Fruit fly (Drosophila melanogaster): Measurements from ENCODE around the gene CG7194.
A peak's percentile ranks its signal among the peaks of the same experiment; 100 is the strongest.

Gene CG7194

DNA sequence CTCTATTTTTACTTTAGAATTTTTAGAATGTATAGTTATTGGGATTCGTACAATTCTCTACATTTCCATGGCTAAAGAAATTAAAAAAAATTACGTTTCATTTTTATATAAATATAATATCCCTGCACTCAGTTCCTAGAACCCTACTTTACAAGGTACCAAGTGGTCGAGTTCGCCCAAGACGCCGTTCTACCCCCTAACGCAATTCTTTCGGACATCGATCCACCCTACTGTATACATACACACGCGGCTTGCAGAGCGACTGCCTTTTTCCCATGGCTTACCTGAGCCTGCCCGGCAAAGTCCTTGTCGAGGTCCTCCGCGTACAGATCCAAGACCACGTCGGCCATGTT, 10.9 kb upstream of the CG7194 start:
- TF ChIP-seq Crg-1 (GFP tag; optimal IDR thresholded peaks at IDR 0.05) (no peak), CG5204 (GFP tag; optimal IDR thresholded peaks at IDR 0.05) (no peak), CG33017 (tag; optimal IDR thresholded peaks at IDR 0.05) (no peak), CG7101 (tag; optimal IDR thresholded peaks at IDR 0.05) (no peak), pad (GFP tag; optimal IDR thresholded peaks at IDR 0.05) (no peak), CG11617 (GFP tag; optimal IDR thresholded peaks at IDR 0.05) (no peak), toe (GFP tag; optimal IDR thresholded peaks at IDR 0.05) (no peak), CG12768 (GFP tag; optimal IDR thresholded peaks at IDR 0.05) (no peak), Hr96 (GFP tag; optimal IDR thresholded peaks at IDR 0.05) (no peak), Mnt (GFP tag; optimal IDR thresholded peaks at IDR 0.05) (no peak), kay (GFP tag; ENCODE audit: borderline replicate concordance) (no peak), tj (GFP tag; optimal IDR thresholded peaks at IDR 0.05) (no peak), Clk (GFP tag; optimal IDR thresholded peaks at IDR 0.05) (no peak), bab1 (GFP tag; optimal IDR thresholded peaks at IDR 0.05) (no peak), CG1620 (GFP tag; optimal IDR thresholded peaks at IDR 0.05) (no peak), CG14711 (tag; optimal IDR thresholded peaks at IDR 0.05) (no peak)

DNA sequence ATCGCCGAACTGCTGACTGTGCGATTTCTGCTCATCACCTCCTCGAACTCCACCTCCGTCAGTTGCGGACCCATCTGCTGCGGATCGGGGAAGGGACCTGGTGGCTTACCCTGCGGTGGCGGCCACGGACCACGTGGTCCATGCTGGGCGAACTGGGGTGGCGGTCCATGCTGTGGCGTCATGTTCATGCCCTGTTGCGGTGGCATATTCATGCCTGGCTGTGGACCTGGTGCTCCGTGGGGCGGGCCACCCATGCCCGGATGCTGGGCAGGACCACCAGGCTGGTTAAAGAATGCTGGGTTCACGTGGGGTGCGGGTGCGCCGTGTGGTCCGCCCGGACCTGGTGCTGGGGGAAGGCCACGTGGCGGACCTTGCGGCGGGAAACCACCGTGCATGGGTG, 8.4 kb upstream of the CG7194 start:
- TF ChIP-seq CG33017 (tag; optimal IDR thresholded peaks at IDR 0.05) (no peak), CG14711 (tag; optimal IDR thresholded peaks at IDR 0.05) (no peak), CG11617 (GFP tag; optimal IDR thresholded peaks at IDR 0.05) (no peak), Hr96 (GFP tag; optimal IDR thresholded peaks at IDR 0.05) (no peak), tj (GFP tag; optimal IDR thresholded peaks at IDR 0.05) (no peak)

DNA sequence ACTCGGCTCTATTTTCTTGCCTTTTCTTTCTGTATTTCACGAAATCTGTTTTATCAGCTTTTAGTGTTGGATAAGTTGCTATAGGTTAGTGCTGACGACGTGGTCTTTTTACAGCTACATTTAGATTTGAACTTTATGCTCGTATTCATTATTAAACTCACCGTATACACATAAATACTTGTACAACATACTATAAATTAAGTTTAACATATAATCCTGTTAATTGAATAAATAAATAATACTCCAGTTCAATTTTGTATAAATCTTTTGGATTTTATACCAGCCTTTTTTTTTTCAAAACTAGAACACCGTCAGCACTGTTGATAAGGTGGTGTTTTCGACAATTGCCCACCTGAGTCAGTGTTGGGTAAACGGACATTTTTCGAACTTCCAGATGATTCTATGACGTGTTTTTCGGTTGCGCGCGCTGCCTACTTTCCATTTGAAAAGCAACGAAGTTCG, 5.1 kb upstream of the CG7194 start, which contains the start of gene BI-1:
Gene BI-1 (minus strand): TSS at position 51 of the 462 bp plus-strand sequence.
- TF ChIP-seq pad (GFP tag; optimal IDR thresholded peaks at IDR 0.05), result peak; percentile 87
- TF ChIP-seq tj (GFP tag; optimal IDR thresholded peaks at IDR 0.05), result peak; percentile 76
- TF ChIP-seq CG14711 (tag; optimal IDR thresholded peaks at IDR 0.05), result peak; percentile 72
- no peak for TF ChIP-seq CG5204 (GFP tag; optimal IDR thresholded peaks at IDR 0.05)
- no peak for TF ChIP-seq cnc (optimal IDR thresholded peaks at IDR 0.05)
- TF ChIP-seq CG1620 (GFP tag; optimal IDR thresholded peaks at IDR 0.05), result peak; percentile 79
- peak; percentile 80 for TF ChIP-seq CG7045 (GFP tag; optimal IDR thresholded peaks at IDR 0.05)
- peak; percentile 78 for TF ChIP-seq CG11617 (GFP tag; optimal IDR thresholded peaks at IDR 0.05)
- peak; percentile 89 for TF ChIP-seq CG12768 (GFP tag; optimal IDR thresholded peaks at IDR 0.05)
- no peak for TF ChIP-seq Hr96 (GFP tag; optimal IDR thresholded peaks at IDR 0.05)
- peak; percentile 28 for TF ChIP-seq ovo (GFP tag; optimal IDR thresholded peaks at IDR 0.05)
- peak; percentile 80 for TF ChIP-seq CG33017 (tag; optimal IDR thresholded peaks at IDR 0.05)
- peak; percentile 82 for TF ChIP-seq Crg-1 (GFP tag; optimal IDR thresholded peaks at IDR 0.05)
- peak; percentile 98 for TF ChIP-seq kay (GFP tag; ENCODE audit: borderline replicate concordance)
- peak; percentile 69 for TF ChIP-seq Mnt (GFP tag; optimal IDR thresholded peaks at IDR 0.05)
- TF ChIP-seq bab1 (GFP tag; optimal IDR thresholded peaks at IDR 0.05), result peak; percentile 59
- peak; percentile 28 for TF ChIP-seq cic (GFP tag; optimal IDR thresholded peaks at IDR 0.05)
- TF ChIP-seq toe (GFP tag; optimal IDR thresholded peaks at IDR 0.05), result no peak
- TF ChIP-seq CG7101 (tag; optimal IDR thresholded peaks at IDR 0.05), result peak; percentile 90
- TF ChIP-seq Clk (GFP tag; optimal IDR thresholded peaks at IDR 0.05), result peak; percentile 81

DNA sequence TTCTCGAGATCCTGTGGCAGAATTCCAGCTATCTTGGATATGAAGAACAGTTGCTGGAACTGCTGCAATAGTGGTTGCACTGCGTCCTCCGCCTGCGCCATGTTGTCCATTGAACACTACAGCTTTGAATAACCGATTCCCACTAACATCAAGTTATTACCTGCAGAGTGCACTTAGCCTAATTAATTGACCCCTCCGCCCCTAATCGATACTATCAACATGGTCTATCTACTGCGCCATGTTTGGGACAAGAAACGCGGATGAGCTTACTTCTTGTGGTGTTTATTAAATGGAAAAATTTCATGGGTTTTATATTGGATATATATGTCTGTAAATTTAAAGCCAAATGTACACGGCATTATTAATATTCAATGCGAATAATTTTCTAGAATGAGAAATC, 3.0 kb upstream of the CG7194 start, which contains the start of gene Gr66a:
Gene Gr66a (minus strand): TSS at position 101 of the 400 bp plus-strand sequence.
- TF ChIP-seq ovo (GFP tag; optimal IDR thresholded peaks at IDR 0.05) (no peak), bab1 (GFP tag; optimal IDR thresholded peaks at IDR 0.05) (no peak), CG7101 (tag; optimal IDR thresholded peaks at IDR 0.05) (no peak), CG11617 (GFP tag; optimal IDR thresholded peaks at IDR 0.05) (no peak), Crg-1 (GFP tag; optimal IDR thresholded peaks at IDR 0.05) (no peak), CG14711 (tag; optimal IDR thresholded peaks at IDR 0.05) (no peak), tj (GFP tag; optimal IDR thresholded peaks at IDR 0.05) (no peak)

DNA sequence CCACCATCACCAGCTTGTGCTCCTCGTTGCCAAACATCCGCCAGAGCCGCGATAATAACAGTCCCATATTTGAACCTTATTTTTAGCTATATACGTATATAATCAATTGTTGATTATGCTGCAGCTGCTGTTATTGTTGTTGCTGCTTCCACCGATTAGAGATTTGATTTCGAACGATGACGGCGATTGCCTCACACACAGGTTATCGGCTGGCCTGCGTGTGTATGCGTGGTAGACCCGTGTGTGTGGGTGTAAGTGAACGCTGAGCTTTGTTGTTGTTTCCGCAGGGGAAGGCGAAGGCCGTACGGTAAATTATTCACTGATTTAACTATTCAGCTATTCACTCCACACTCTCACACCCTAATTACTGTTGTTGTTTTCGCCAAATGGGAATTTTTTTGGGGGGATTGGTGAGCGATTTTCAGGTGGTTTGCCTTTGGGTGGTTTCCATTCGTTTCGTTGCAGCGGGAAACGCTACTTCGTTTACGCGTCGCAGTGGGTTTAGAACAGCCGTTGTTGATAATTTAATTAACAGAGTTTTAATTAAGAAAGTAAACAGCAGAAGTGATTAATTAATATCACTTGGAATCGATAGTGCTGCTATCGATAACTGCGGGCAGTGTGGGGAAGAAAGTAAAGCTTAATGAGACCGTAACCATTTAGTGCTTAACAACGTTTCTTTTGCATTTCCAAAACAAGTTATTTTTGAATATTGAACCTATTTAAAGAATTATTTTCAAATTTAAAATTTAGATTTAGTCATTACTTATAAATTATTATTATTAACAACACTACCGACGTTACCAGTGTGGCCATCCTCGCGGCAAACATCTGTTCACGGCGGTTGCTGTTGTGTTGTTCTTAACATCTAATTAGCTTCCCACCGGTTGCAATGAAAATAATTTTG, 4.4 kb downstream of the CG7194 start, which contains the start of the genes Arl5 and CG13671:
Gene Arl5 (minus strand): TSS at position 616 of the 907 bp plus-strand sequence.
Gene CG13671 (plus strand): TSS at position 841 of the 907 bp plus-strand sequence.
- TF ChIP-seq CG33017 (tag; optimal IDR thresholded peaks at IDR 0.05), result peak; percentile 44
- TF ChIP-seq bab1 (GFP tag; optimal IDR thresholded peaks at IDR 0.05), result peak; percentile 84
- TF ChIP-seq kay (GFP tag; ENCODE audit: borderline replicate concordance), result no peak
- peak; percentile 72 for TF ChIP-seq Crg-1 (GFP tag; optimal IDR thresholded peaks at IDR 0.05)
- TF ChIP-seq CG14711 (tag; optimal IDR thresholded peaks at IDR 0.05), result peak; percentile 83
- no peak for TF ChIP-seq CG5204 (GFP tag; optimal IDR thresholded peaks at IDR 0.05)
- peak; percentile 54 for TF ChIP-seq cic (GFP tag; optimal IDR thresholded peaks at IDR 0.05)
- peak; percentile 82 for TF ChIP-seq CG11617 (GFP tag; optimal IDR thresholded peaks at IDR 0.05)
- peak; percentile 60 for TF ChIP-seq Clk (GFP tag; optimal IDR thresholded peaks at IDR 0.05)
- TF ChIP-seq ovo (GFP tag; optimal IDR thresholded peaks at IDR 0.05), result peak; percentile 83
- no peak for TF ChIP-seq toe (GFP tag; optimal IDR thresholded peaks at IDR 0.05)
- peak; percentile 66 for TF ChIP-seq CG7045 (GFP tag; optimal IDR thresholded peaks at IDR 0.05)
- TF ChIP-seq CG1620 (GFP tag; optimal IDR thresholded peaks at IDR 0.05), result peak; percentile 66
- TF ChIP-seq pad (GFP tag; optimal IDR thresholded peaks at IDR 0.05), result peak; percentile 100
- TF ChIP-seq cnc (optimal IDR thresholded peaks at IDR 0.05), result no peak
- TF ChIP-seq Mnt (GFP tag; optimal IDR thresholded peaks at IDR 0.05), result peak; percentile 32
- no peak for TF ChIP-seq Hr96 (GFP tag; optimal IDR thresholded peaks at IDR 0.05)
- TF ChIP-seq tj (GFP tag; optimal IDR thresholded peaks at IDR 0.05), result peak; percentile 31
- peak; percentile 80 for TF ChIP-seq CG7101 (tag; optimal IDR thresholded peaks at IDR 0.05)
- TF ChIP-seq CG12768 (GFP tag; optimal IDR thresholded peaks at IDR 0.05), result peak; percentile 57
